Worm (Caenorhabditis elegans): Measurements from ENCODE around the gene irld-51.
A peak's percentile ranks its signal among the peaks of the same experiment; 100 is the strongest.

irld-51 gene

DNA sequence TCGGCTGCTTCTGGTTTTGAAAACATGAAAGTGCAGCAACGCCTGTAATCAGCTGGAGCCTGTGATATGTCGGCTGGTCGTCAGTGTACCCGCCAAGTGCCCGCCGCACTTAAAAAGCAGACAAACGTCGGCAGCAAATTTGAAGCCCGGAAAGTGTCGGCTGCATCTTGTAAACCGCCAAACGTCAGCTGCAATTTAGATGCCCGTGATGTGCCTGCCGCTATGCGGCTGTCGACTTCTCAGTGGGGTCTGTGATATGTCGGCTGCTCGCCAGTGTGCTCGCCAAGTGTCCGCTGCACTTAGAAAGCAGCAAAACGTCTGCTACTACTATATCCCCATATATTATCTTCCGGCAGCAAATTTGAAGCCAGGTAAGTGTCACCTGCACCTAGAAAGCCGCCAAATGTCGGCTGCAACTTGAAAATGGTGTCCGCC is 34.6 kb upstream of the irld-51 start (continued):
- 0 out of 4 replicates have a peak, but pooled peaks of 1 of the 2 experiments have one; percentile 57 for TF ChIP-seq madf-5 (GFP tag; IDR thresholded peaks at IDR 0.05)
- TF ChIP-seq vab-7 (GFP tag; IDR thresholded peaks at IDR 0.05), result no peak
- TF ChIP-seq zfp-3 (GFP tag; conservative IDR thresholded peaks at IDR 0.05), result 0 out of 2 replicates have a peak, but pooled peaks have one; percentile 53
- no peak for TF ChIP-seq mxl-2 (GFP tag; conservative IDR thresholded peaks at IDR 0.05)
- TF ChIP-seq mep-1 (tag; optimal IDR thresholded peaks at IDR 0.05), result peak; percentile 14
- peak; percentile 41 for TF ChIP-seq sdz-12 (GFP tag; optimal IDR thresholded peaks at IDR 0.05)
- no peak for TF ChIP-seq unc-39 (tag; optimal IDR thresholded peaks at IDR 0.05)
- TF ChIP-seq lin-13 (GFP tag; optimal IDR thresholded peaks at IDR 0.05), result peak; percentile 14
- no peak for TF ChIP-seq gei-8 (GFP tag; optimal IDR thresholded peaks at IDR 0.05)
- TF ChIP-seq egl-43 (GFP tag; IDR thresholded peaks at IDR 0.05), result peak; percentile 75
- TF ChIP-seq set-16 (GFP tag; IDR thresholded peaks at IDR 0.05), result peak; percentile 59
- no peak for TF ChIP-seq zag-1 (tag; optimal IDR thresholded peaks at IDR 0.05)
- TF ChIP-seq hlh-11 (tag; optimal IDR thresholded peaks at IDR 0.05), result peak; percentile 38
- TF ChIP-seq lin-39 (tag; optimal IDR thresholded peaks at IDR 0.05), result no peak
- peak; percentile 46 for TF ChIP-seq snpc-4 (tag; optimal IDR thresholded peaks at IDR 0.05)

ce11 chrII:2985935-2986498 is 33.5 kb upstream of the irld-51 start:
- TF ChIP-seq set-16 (GFP tag; IDR thresholded peaks at IDR 0.05), result peak; percentile 61
- 0 out of 2 replicates have a peak, but pooled peaks have one; percentile 16 for TF ChIP-seq tra-1 (GFP tag; IDR thresholded peaks at IDR 0.05)
- TF ChIP-seq Y75B8A.6 (GFP tag; IDR thresholded peaks at IDR 0.05), result no peak
- TF ChIP-seq lsy-2 (tag; optimal IDR thresholded peaks at IDR 0.05), result peak in 1 of 2 experiments; percentile 1
- no peak for TF ChIP-seq unc-39 (tag; optimal IDR thresholded peaks at IDR 0.05)
- no peak for TF ChIP-seq dmd-9 (GFP tag; IDR thresholded peaks at IDR 0.05)
- no peak for TF ChIP-seq nhr-25 (tag; optimal IDR thresholded peaks at IDR 0.05; ENCODE audit: borderline replicate concordance, insufficient read depth)
- peak; percentile 37 for TF ChIP-seq lin-13 (GFP tag; optimal IDR thresholded peaks at IDR 0.05)
- no peak for TF ChIP-seq duxl-1 (tag; optimal IDR thresholded peaks at IDR 0.05; ENCODE audit: poor library complexity)
- peak; percentile 36; the same call in 1 of the 2 replicates for TF ChIP-seq dmd-8 (GFP tag; IDR thresholded peaks at IDR 0.05)
- no peak for TF ChIP-seq nhr-237 (tag; optimal IDR thresholded peaks at IDR 0.05)
- no peak for TF ChIP-seq arid-1 (GFP tag; conservative IDR thresholded peaks at IDR 0.05)
- TF ChIP-seq php-3 (GFP tag; IDR thresholded peaks at IDR 0.05), result no peak
- TF ChIP-seq daf-16 (GFP tag; optimal IDR thresholded peaks at IDR 0.05), result no peak
- no peak for TF ChIP-seq daf-16 (tag; optimal IDR thresholded peaks at IDR 0.05)
- TF ChIP-seq Y48G9A.11 (GFP tag; IDR thresholded peaks at IDR 0.05), result no peak
- no peak for TF ChIP-seq spr-3 (GFP tag; optimal IDR thresholded peaks at IDR 0.05)
- no peak for TF ChIP-seq dpl-1 (GFP tag; optimal IDR thresholded peaks at IDR 0.05)
- peak; percentile 9 for TF ChIP-seq aha-1 (tag)
- TF ChIP-seq lin-38 (GFP tag; IDR thresholded peaks at IDR 0.05), result 0 out of 2 replicates have a peak, but pooled peaks have one; percentile 9

DNA sequence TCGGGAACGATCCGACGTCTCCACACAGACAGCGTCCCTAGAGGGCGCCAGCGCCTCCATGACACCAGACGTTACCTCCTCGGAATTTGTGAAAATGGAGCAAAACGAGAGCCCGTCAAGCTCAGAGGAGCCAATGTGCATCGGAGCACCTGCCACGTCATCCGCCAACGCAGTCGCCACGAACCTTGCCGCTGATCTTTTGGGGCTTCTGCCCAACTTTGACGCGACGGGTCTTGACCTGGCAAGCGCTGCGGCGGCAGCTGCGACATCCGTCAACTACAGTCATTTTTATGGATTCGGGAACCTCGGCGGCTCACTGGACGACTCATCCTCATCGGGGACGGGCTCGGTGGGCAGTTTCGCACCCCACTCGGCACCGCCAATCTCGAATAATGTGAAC is 32.9 kb upstream of the irld-51 start:
- no peak for TF ChIP-seq jun-1 (tag; optimal IDR thresholded peaks at IDR 0.05)
- TF ChIP-seq hif-1 (tag; optimal IDR thresholded peaks at IDR 0.05), result no peak
- TF ChIP-seq ztf-7 (tag; optimal IDR thresholded peaks at IDR 0.05), result no peak
- peak; percentile 16 for TF ChIP-seq aha-1 (tag)
- no peak for TF ChIP-seq gei-8 (GFP tag; optimal IDR thresholded peaks at IDR 0.05)
- TF ChIP-seq set-16 (GFP tag; IDR thresholded peaks at IDR 0.05), result peak; percentile 91
- peak; percentile 16 for TF ChIP-seq sdz-12 (GFP tag; optimal IDR thresholded peaks at IDR 0.05)
- TF ChIP-seq nhr-102 (tag; optimal IDR thresholded peaks at IDR 0.05), result no peak
- TF ChIP-seq daf-16 (GFP tag; optimal IDR thresholded peaks at IDR 0.05), result no peak
- TF ChIP-seq daf-16 (tag; optimal IDR thresholded peaks at IDR 0.05), result no peak
- TF ChIP-seq vab-7 (GFP tag; IDR thresholded peaks at IDR 0.05), result no peak
